Worm (Caenorhabditis elegans) whole organism, L1 larva: ENCODE results near the gene K07C5.3.

Experiments used
- C04F5.9 ChIP-seq: sonication (generic microtip); optimal IDR thresholded peaks from 2 replicates; lab custom pipeline; 2016; ENCODE audit warnings: missing genetic modification characterization, missing compliant biosample characterization
- C16A3.4 ChIP-seq: fragments of 150-350 bp; optimal IDR thresholded peaks from 2 replicates; lab custom pipeline; 2014; ENCODE audit warnings: missing biosample characterization, missing genetic modification characterization
- C34B4.2 ChIP-seq: sonication (generic microtip); optimal IDR thresholded peaks from 2 replicates; lab custom pipeline; 2017; ENCODE audit warnings: mild to moderate bottlenecking, missing genetic modification characterization, missing compliant biosample characterization
- aha-1 ChIP-seq: fragments of 150-350 bp; optimal IDR thresholded peaks from 2 replicates; lab custom pipeline; 2014; ENCODE audit warnings: missing biosample characterization, missing genetic modification characterization
- alr-1 ChIP-seq: fragments of 200-800 bp; sonication (Bioruptor generic); optimal IDR thresholded peaks from 2 replicates; lab custom pipeline; 2018; ENCODE audit warnings: borderline replicate concordance, mild to moderate bottlenecking, missing genetic modification characterization, missing compliant biosample characterization
- aly-2 ChIP-seq: fragments of 150-350 bp; optimal IDR thresholded peaks from 2 replicates; lab custom pipeline; 2014; ENCODE audit warnings: missing biosample characterization, missing genetic modification characterization
- ceh-63 ChIP-seq: fragments of 200-800 bp; sonication (Bioruptor generic); optimal IDR thresholded peaks from 2 replicates; lab custom pipeline; 2018; ENCODE audit warnings: mild to moderate bottlenecking, missing genetic modification characterization, missing compliant biosample characterization
- ceh-8 ChIP-seq: fragments of 200-800 bp; sonication (Bioruptor generic); optimal IDR thresholded peaks from 2 replicates; lab custom pipeline; 2018; ENCODE audit warnings: mild to moderate bottlenecking, missing genetic modification characterization, moderate library complexity, missing compliant biosample characterization
- ceh-88 ChIP-seq: fragments of 200-800 bp; sonication (Bioruptor generic); IDR thresholded peaks from 2 replicates; pipeline ENCODE4 v1.3.6; 2022; ENCODE audit warnings: missing genetic modification characterization, missing compliant biosample characterization
- dpl-1 ChIP-seq, 3 experiments: fragments of 150-350 bp in 2 of 3; sonication (generic microtip) in 1 of 3; optimal IDR thresholded peaks; 2 replicates each; lab custom pipeline; 2014 to 2017; ENCODE audit warnings: missing biosample characterization in 3 of 3, missing genetic modification characterization in 3 of 3, missing genetic modification reagents in 3 of 3
- efl-1 ChIP-seq, 4 experiments: fragments of 150-350 bp; optimal IDR thresholded peaks in 3 of 4; peaks in 1 of 4; 1 replicate in 1 of 4; 2 replicates in 3 of 4; lab custom pipeline; 2014; ENCODE audit warnings: missing biosample characterization in 2 of 4, missing genetic modification characterization in 2 of 4, missing genetic modification reagents in 2 of 4
- efl-3 ChIP-seq: fragments of 200-800 bp; sonication (Bioruptor generic); optimal IDR thresholded peaks from 2 replicates; lab custom pipeline; 2018; ENCODE audit warnings: mild to moderate bottlenecking, missing genetic modification characterization, missing compliant biosample characterization
- egl-13 ChIP-seq: sonication (generic microtip); optimal IDR thresholded peaks from 2 replicates; lab custom pipeline; 2016; ENCODE audit warnings: missing genotype, missing genetic modification reagents, missing genetic modification characterization, missing compliant biosample characterization
- egl-27 ChIP-seq, 2 experiments: fragments of 150-350 bp in 1 of 2; sonication (generic microtip); optimal IDR thresholded peaks; 3 replicates each; lab custom pipeline; 2017 to 2018; ENCODE audit warnings: missing biosample characterization in 2 of 2, missing genetic modification characterization in 2 of 2, missing genetic modification reagents in 2 of 2
- elt-2 ChIP-seq: sonication (generic microtip); optimal IDR thresholded peaks from 2 replicates; lab custom pipeline; 2016; ENCODE audit warnings: missing genetic modification characterization, mild to moderate bottlenecking, inconsistent platforms, missing compliant biosample characterization, missing genetic modification reagents
- elt-3 ChIP-seq, 6 experiments: fragments of 150-350 bp in 1 of 6; sonication (generic microtip); optimal IDR thresholded peaks; 2 replicates each; lab custom pipeline; 2017 to 2018; ENCODE audit warnings: missing biosample characterization in 6 of 6, missing genetic modification characterization in 6 of 6, inconsistent platforms in 1 of 6
- fkh-4 ChIP-seq: sonication (generic microtip); optimal IDR thresholded peaks from 2 replicates; lab custom pipeline; 2016; ENCODE audit warnings: missing compliant biosample characterization, missing genetic modification characterization, borderline replicate concordance
- fkh-8 ChIP-seq: sonication (generic microtip); optimal IDR thresholded peaks from 2 replicates; lab custom pipeline; 2016; ENCODE audit warnings: mild to moderate bottlenecking, missing genetic modification characterization, missing compliant biosample characterization
- hlh-17 ChIP-seq: fragments of 200-800 bp; sonication (Bioruptor generic); optimal IDR thresholded peaks from 2 replicates; lab custom pipeline; 2018; ENCODE audit warnings: missing genetic modification characterization, mild to moderate bottlenecking, missing compliant biosample characterization, moderate library complexity, borderline replicate concordance
- isw-1 ChIP-seq: fragments of 200-800 bp; sonication (Bioruptor generic); IDR thresholded peaks from 2 replicates; pipeline ENCODE4 v1.3.6; 2022; ENCODE audit warnings: missing genetic modification characterization, missing compliant biosample characterization
- lin-14 ChIP-seq: fragments of 200-800 bp; sonication (Bioruptor generic); optimal IDR thresholded peaks from 2 replicates; lab custom pipeline; 2018; ENCODE audit warnings: mild to moderate bottlenecking, missing genetic modification characterization, moderate library complexity, missing compliant biosample characterization
- lir-3 ChIP-seq: sonication (generic microtip); optimal IDR thresholded peaks from 2 replicates; lab custom pipeline; 2016; ENCODE audit warnings: mild to moderate bottlenecking, missing genetic modification characterization, moderate library complexity, missing compliant biosample characterization; ENCODE audit not compliant: poor library complexity
- lsy-2 ChIP-seq, 2 experiments: fragments of 150-350 bp; optimal IDR thresholded peaks; 2 replicates each; lab custom pipeline; 2014; ENCODE audit warnings: missing biosample characterization in 2 of 2, missing genetic modification characterization in 2 of 2
- mep-1 ChIP-seq: fragments of 150-350 bp; optimal IDR thresholded peaks from 2 replicates; lab custom pipeline; 2014; ENCODE audit warnings: missing biosample characterization, missing genetic modification characterization
- nhr-11 ChIP-seq: fragments of 150-350 bp; optimal IDR thresholded peaks from 2 replicates; lab custom pipeline; 2014; ENCODE audit warnings: missing biosample characterization, missing genetic modification characterization
- nhr-12 ChIP-seq: sonication (generic microtip); optimal IDR thresholded peaks from 2 replicates; lab custom pipeline; 2017; ENCODE audit warnings: missing biosample characterization, missing genetic modification characterization
- nhr-19 ChIP-seq: fragments of 200-800 bp; sonication (Bioruptor generic); conservative IDR thresholded peaks from 2 replicates; pipeline ENCODE4 v1.3.6; 2022; ENCODE audit warnings: missing genetic modification characterization, missing compliant biosample characterization
- nhr-47 ChIP-seq: sonication (generic microtip); optimal IDR thresholded peaks from 2 replicates; lab custom pipeline; 2016; ENCODE audit warnings: mild to moderate bottlenecking, missing genetic modification characterization, moderate library complexity, missing compliant biosample characterization
- nhr-76 ChIP-seq: sonication (generic microtip); optimal IDR thresholded peaks from 2 replicates; lab custom pipeline; 2017; ENCODE audit warnings: missing biosample characterization, missing genetic modification characterization
- nhr-77 ChIP-seq: fragments of 150-350 bp; optimal IDR thresholded peaks from 2 replicates; lab custom pipeline; 2014; ENCODE audit warnings: missing biosample characterization, missing genetic modification characterization
- nhr-84 ChIP-seq: sonication (generic microtip); optimal IDR thresholded peaks from 2 replicates; lab custom pipeline; 2017; ENCODE audit warnings: missing biosample characterization, missing genetic modification characterization
- nhr-90 ChIP-seq: sonication (generic microtip); optimal IDR thresholded peaks from 2 replicates; lab custom pipeline; 2016; ENCODE audit warnings: mild to moderate bottlenecking, missing genetic modification characterization, missing compliant biosample characterization; ENCODE audit not compliant: poor library complexity
- pax-3 ChIP-seq: fragments of 200-800 bp; sonication (Bioruptor generic); optimal IDR thresholded peaks from 2 replicates; lab custom pipeline; 2018; ENCODE audit warnings: mild to moderate bottlenecking, missing genetic modification characterization, moderate library complexity, missing compliant biosample characterization
- pqm-1 ChIP-seq: sonication (generic microtip); optimal IDR thresholded peaks from 3 replicates; lab custom pipeline; 2017; ENCODE audit warnings: missing biosample characterization, missing genetic modification characterization
- rnt-1 ChIP-seq: sonication (generic microtip); optimal IDR thresholded peaks from 2 replicates; lab custom pipeline; 2016; ENCODE audit warnings: mild to moderate bottlenecking, missing genetic modification characterization, moderate library complexity, missing compliant biosample characterization
- snpc-4 ChIP-seq: fragments of 150-350 bp; optimal IDR thresholded peaks from 2 replicates; lab custom pipeline; 2014; ENCODE audit warnings: missing biosample characterization, missing genetic modification characterization
- unc-130 ChIP-seq: fragments of 150-350 bp; optimal IDR thresholded peaks from 2 replicates; lab custom pipeline; 2017; ENCODE audit warnings: missing biosample characterization, missing genetic modification characterization, inconsistent platforms
- unc-86 ChIP-seq: sonication (generic microtip); optimal IDR thresholded peaks from 2 replicates; lab custom pipeline; 2016; ENCODE audit warnings: missing genetic modification characterization, missing compliant biosample characterization
- vab-15 ChIP-seq: sonication (generic microtip); optimal IDR thresholded peaks from 2 replicates; lab custom pipeline; 2017; ENCODE audit warnings: missing genotype, mild to moderate bottlenecking, missing genetic modification characterization, missing compliant biosample characterization
- xbp-1 ChIP-seq: sonication (generic microtip); optimal IDR thresholded peaks from 2 replicates; lab custom pipeline; 2016; ENCODE audit warnings: missing genetic modification characterization, missing compliant biosample characterization
- zag-1 ChIP-seq: fragments of 150-350 bp; optimal IDR thresholded peaks from 2 replicates; lab custom pipeline; 2014; ENCODE audit warnings: missing biosample characterization, missing genetic modification characterization
- ztf-11 ChIP-seq, 2 experiments: sonication (generic microtip); optimal IDR thresholded peaks; 2 replicates each; lab custom pipeline; 2016 to 2017; ENCODE audit warnings: missing genetic modification characterization in 2 of 2, missing biosample characterization in 1 of 2, missing compliant biosample characterization in 1 of 2

K07C5.3 gene

DNA sequence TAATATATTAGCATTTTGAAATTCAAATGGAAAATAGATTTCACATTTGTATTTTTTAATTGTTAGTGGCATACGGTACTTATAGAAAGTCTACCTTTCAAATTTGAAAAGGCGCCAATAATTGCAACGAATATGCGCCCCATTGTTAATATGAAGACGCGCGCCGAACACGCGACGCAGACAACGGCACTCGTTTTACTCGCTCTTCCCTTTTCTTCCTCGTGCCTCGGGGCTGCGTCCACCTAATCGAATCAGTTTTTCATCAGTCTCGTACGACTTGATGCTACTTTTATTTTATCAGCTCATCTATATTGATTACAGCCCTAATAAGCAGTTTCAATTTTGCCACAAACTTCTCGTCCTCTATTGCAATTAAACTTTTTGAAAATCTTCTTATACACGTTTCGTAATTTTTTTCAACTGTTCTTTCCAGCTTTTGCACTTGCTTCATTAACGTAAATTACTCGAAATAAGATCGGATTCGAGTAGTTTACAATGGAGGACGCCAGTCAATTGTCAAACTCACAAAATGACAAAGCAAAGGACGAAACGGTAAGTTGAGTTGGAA lies 19.1 kb downstream of the K07C5.3 start, which contains the start of gene cash-1 (continued):
- peak; percentile 43 for TF ChIP-seq elt-2 (tag; lab: Kevin White, UChicago)
- peak; percentile 47 for TF ChIP-seq ceh-8 (GFP tag; lab: Kevin White, UChicago)
- TF ChIP-seq elt-3 (tag; optimal IDR thresholded peaks at IDR 0.05; lab: Kevin White, UChicago): peak in 1 of 6 experiments; percentile 45
- TF ChIP-seq mep-1: peak; percentile 71
- peak; percentile 72 to 84 for TF ChIP-seq efl-1 (optimal IDR thresholded peaks at IDR 0.05; lab: Kevin White, UChicago)
- TF ChIP-seq efl-1 (GFP tag; optimal IDR thresholded peaks at IDR 0.05 in 1 of 2; lab: Kevin White, UChicago): peak; percentile 87 to 98
- TF ChIP-seq nhr-76 (tag; lab: Kevin White, UChicago): no peak
- peak; percentile 11 for TF ChIP-seq pax-3 (tag; lab: Kevin White, UChicago)
- TF ChIP-seq C16A3.4 (tag; lab: Kevin White, UChicago): peak; percentile 38
- TF ChIP-seq xbp-1 (tag; lab: Kevin White, UChicago): peak; percentile 68
- TF ChIP-seq vab-15 (tag; lab: Kevin White, UChicago): peak; percentile 46
- no peak for TF ChIP-seq fkh-4 (tag; lab: Kevin White, UChicago)
- peak; percentile 58 for TF ChIP-seq nhr-19 (GFP tag; lab: Robert Waterston, UW)
- TF ChIP-seq aha-1: no peak
- TF ChIP-seq nhr-77 (tag; lab: Kevin White, UChicago): peak; percentile 39

DNA sequence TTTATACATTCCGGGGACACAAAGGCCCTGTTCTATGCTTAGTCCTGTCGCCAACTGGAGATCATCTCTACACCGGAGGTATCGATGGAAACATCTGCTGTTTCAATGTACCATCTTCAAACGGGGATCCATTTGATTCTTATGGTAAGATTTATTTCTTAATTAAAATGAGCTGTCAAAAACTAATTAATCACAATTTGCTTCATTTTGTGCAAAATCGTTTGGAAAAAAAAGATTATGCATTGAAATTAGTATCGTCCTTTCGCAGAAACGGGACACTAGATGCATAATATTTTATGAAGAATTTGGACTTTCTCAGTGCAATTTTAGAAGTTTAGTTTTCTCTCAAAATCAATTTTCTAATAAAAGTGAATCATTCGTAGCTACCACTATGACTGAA lies 21.0 kb downstream of the K07C5.3 start:
- TF ChIP-seq snpc-4 (tag; lab: Kevin White, UChicago) (no peak), ceh-88 (no peak), C34B4.2 (tag; lab: Kevin White, UChicago) (no peak), lsy-2 (tag; optimal IDR thresholded peaks at IDR 0.05; lab: Kevin White, UChicago) (no peak), alr-1 (tag; lab: Kevin White, UChicago) (no peak), fkh-8 (tag; lab: Kevin White, UChicago) (no peak), rnt-1 (tag; lab: Kevin White, UChicago) (no peak), zag-1 (tag; lab: Kevin White, UChicago) (no peak), lir-3 (tag; lab: Kevin White, UChicago) (no peak), lin-14 (GFP tag; lab: Kevin White, UChicago) (no peak), dpl-1 (GFP tag; optimal IDR thresholded peaks at IDR 0.05; lab: Kevin White, UChicago) (no peak), C04F5.9 (tag; lab: Kevin White, UChicago) (no peak), pqm-1 (tag; lab: Kevin White, UChicago) (no peak), hlh-17 (GFP tag; lab: Kevin White, UChicago) (no peak), egl-27 (tag; optimal IDR thresholded peaks at IDR 0.05; lab: Kevin White, UChicago) (no peak), ztf-11 (tag; optimal IDR thresholded peaks at IDR 0.05; lab: Kevin White, UChicago) (no peak), aly-2 (tag; lab: Kevin White, UChicago) (no peak), nhr-76 (tag; lab: Kevin White, UChicago) (no peak)

DNA sequence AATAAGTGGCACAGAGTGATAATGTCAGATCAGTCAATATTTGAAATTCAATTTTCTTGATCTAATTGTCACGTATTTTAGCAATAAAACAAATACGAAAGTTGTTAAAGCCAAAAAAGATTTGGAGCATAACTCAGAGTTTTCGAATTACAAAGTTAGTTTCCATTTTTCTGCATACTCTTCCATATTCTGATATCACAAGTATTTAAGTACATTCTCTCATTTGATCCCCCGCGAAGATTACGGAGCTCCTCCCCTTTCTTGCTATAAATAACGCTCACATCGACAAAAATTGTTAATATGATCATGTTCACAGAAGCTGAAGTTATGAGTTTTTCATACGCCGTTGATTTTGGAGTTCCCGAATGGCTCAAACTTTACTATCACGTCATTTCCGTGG lies 25.4 kb downstream of the K07C5.3 start, which contains the start of gene sri-20:
sri-20 (plus strand) TSS at position 301 of the 400 bp plus-strand sequence.
- TF ChIP-seq efl-3 (GFP tag; lab: Kevin White, UChicago): no peak
- no peak for TF ChIP-seq efl-1 (optimal IDR thresholded peaks at IDR 0.05; lab: Kevin White, UChicago)
- TF ChIP-seq efl-1 (GFP tag; optimal IDR thresholded peaks at IDR 0.05 in 1 of 2; lab: Kevin White, UChicago): peak in 1 of 2 experiments; percentile 75

DNA sequence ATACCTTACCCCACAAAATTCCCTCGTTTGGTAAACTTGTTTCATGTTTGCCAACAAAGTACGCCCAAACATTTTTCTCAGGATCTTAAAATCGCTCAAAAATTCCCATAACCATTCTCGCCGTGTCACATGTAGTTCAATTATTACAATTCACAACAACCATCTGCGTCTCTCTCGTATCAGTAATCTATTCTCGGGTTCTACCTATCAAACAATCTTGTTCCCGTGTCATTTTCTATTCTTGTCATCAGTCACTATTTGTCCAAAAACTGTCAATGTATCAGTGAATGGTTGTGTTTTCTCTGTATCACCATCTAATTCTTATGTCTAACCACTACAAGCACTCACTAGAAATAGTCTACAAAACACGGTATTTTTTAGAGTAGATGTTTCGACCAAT lies 28.3 kb downstream of the K07C5.3 start:
- no peak for TF ChIP-seq isw-1 (GFP tag; lab: Robert Waterston, UW)
- peak; percentile 14 for TF ChIP-seq nhr-90 (tag; lab: Kevin White, UChicago)
- TF ChIP-seq C16A3.4 (tag; lab: Kevin White, UChicago): peak; percentile 5
- no peak for TF ChIP-seq ceh-63
- TF ChIP-seq nhr-11 (tag; lab: Kevin White, UChicago): no peak
- no peak for TF ChIP-seq vab-15 (tag; lab: Kevin White, UChicago)
- TF ChIP-seq nhr-19 (GFP tag; lab: Robert Waterston, UW): no peak
- TF ChIP-seq nhr-77 (tag; lab: Kevin White, UChicago): no peak
- peak; percentile 68 for TF ChIP-seq lin-14 (GFP tag; lab: Kevin White, UChicago)
- no peak for TF ChIP-seq aha-1
- no peak for TF ChIP-seq pax-3 (tag; lab: Kevin White, UChicago)
- no peak for TF ChIP-seq ztf-11 (tag; optimal IDR thresholded peaks at IDR 0.05; lab: Kevin White, UChicago)
- TF ChIP-seq nhr-47 (tag; lab: Kevin White, UChicago): no peak
- TF ChIP-seq unc-130 (tag; lab: Kevin White, UChicago): no peak
- TF ChIP-seq pqm-1 (tag; lab: Kevin White, UChicago): no peak
- peak; percentile 76 for TF ChIP-seq elt-2 (tag; lab: Kevin White, UChicago)
- TF ChIP-seq nhr-12 (tag; lab: Kevin White, UChicago): no peak
- no peak for TF ChIP-seq unc-86 (tag; lab: Kevin White, UChicago)
- no peak for TF ChIP-seq alr-1 (tag; lab: Kevin White, UChicago)
- TF ChIP-seq egl-13 (tag; lab: Kevin White, UChicago): no peak
- TF ChIP-seq nhr-84 (tag; lab: Kevin White, UChicago): no peak
- TF ChIP-seq ceh-88: no peak
